Fruit fly (Drosophila melanogaster) whole organism, embryonic: Measurements from ENCODE around the gene ATPsynCF6L.

Experiments
- Adf1 ChIP-seq: fragments of 200-800 bp; sonication (Bioruptor generic); IDR thresholded peaks from 2 replicates; pipeline ENCODE4 v1.3.6; 2022; ENCODE audit warnings: missing biosample characterization, missing genetic modification characterization
- CG2199 ChIP-seq: fragments of 200-800 bp; sonication (Bioruptor generic); IDR thresholded peaks from 3 replicates; pipeline ENCODE4 v1.3.6; 2022; ENCODE audit warnings: missing biosample characterization, missing genetic modification characterization
- CG9609 ChIP-seq: fragments of 200-800 bp; sonication (Bioruptor generic); optimal IDR thresholded peaks from 3 replicates; lab custom pipeline; 2016; ENCODE audit warnings: missing biosample characterization, missing genetic modification characterization
- Dll ChIP-seq: fragments of 200-800 bp; sonication (Bioruptor generic); IDR thresholded peaks from 4 replicates; pipeline ENCODE4 v1.3.6; 2022; ENCODE audit warnings: missing biosample characterization, missing genetic modification characterization; ENCODE audit not compliant: partially characterized antibody
- Sry-δ ChIP-seq: fragments of 200-800 bp; sonication (Bioruptor generic); optimal IDR thresholded peaks from 2 replicates; lab custom pipeline; 2016; ENCODE audit warnings: missing biosample characterization, missing genetic modification characterization
- dimm ChIP-seq: fragments of 200-800 bp; sonication (Bioruptor generic); IDR thresholded peaks from 2 replicates; pipeline ENCODE4 v1.3.6; 2022; ENCODE audit warnings: missing biosample characterization, missing genetic modification characterization
- her ChIP-seq: fragments of 200-800 bp; sonication (Bioruptor generic); optimal IDR thresholded peaks from 2 replicates; lab custom pipeline; 2016; ENCODE audit warnings: missing biosample characterization, missing genetic modification characterization
- nerfin-1 ChIP-seq: fragments of 200-800 bp; sonication (Bioruptor generic); optimal IDR thresholded peaks from 3 replicates; lab custom pipeline; 2019; ENCODE audit warnings: missing biosample characterization, mild to moderate bottlenecking, missing genetic modification characterization, moderate library complexity

- TF ChIP-seq dimm (GFP tag; lab: Robert Waterston, UW), result no peak
- no peak for TF ChIP-seq Sry-δ (GFP tag; lab: Kevin White, UChicago)
- no peak for TF ChIP-seq her (GFP tag; lab: Kevin White, UChicago)
- TF ChIP-seq CG2199 (GFP tag; lab: Robert Waterston, UW), result no peak
- no peak for TF ChIP-seq nerfin-1 (tag; lab: Kevin White, UChicago)
- TF ChIP-seq Adf1, result no peak
- TF ChIP-seq Dll (GFP tag; lab: Robert Waterston, UW), result no peak
- TF ChIP-seq CG9609, result no peak
These were observed 31.3 kb downstream of the ATPsynCF6L start, which contains the start of gene CG17030 for dm6 chr3L:4980669-4981068.
